Worm (Caenorhabditis elegans) whole organism, L4/young adult: Measurements from ENCODE around the gene srx-41.

Experiments used
- W03F9.2 ChIP-seq: fragments of 150-350 bp; optimal IDR thresholded peaks from 2 replicates; lab custom pipeline; 2014; ENCODE audit warnings: missing biosample characterization, missing genetic modification characterization
- dao-5 ChIP-seq: sonication (generic microtip); optimal IDR thresholded peaks from 2 replicates; lab custom pipeline; 2016; ENCODE audit warnings: missing genotype, missing genetic modification characterization, moderate library complexity, missing compliant biosample characterization
- him-1 ChIP-seq: sonication (generic microtip); optimal IDR thresholded peaks from 2 replicates; lab custom pipeline; 2016; ENCODE audit warnings: missing genotype, missing genetic modification reagents, missing genetic modification characterization, missing compliant biosample characterization

ce11 chrV:3634293-3635016 lies 2.5 kb downstream of the srx-41 start:
- TF ChIP-seq dao-5 (tag; lab: Kevin White, UChicago): peak; percentile 10
- no peak for TF ChIP-seq W03F9.2 (tag; lab: Kevin White, UChicago)
- TF ChIP-seq him-1 (tag; lab: Kevin White, UChicago): no peak
